Worm (Caenorhabditis elegans): ENCODE data around the gene F17C8.7.

DNA sequence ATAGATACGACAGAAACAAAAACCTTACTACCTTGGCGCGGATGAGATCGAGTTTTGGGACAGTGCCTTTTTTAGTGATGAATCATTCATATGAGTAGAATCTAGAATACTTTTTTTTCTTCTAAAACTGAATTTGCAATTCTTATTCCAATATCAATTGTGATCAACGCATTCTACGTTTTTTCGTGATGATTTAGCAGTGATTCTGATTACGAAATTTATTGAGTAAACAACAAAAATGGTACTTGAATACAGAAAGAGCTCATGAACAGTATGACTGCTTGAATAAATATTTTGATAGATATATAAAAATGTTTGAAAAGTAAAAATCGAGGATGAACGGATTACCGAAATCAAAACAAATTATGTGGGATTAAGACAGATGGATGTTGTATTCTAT is 20.5 kb upstream of the F17C8.7 start, which contains the start of gene him-18:
- TF ChIP-seq cebp-1 (GFP tag; IDR thresholded peaks at IDR 0.05), result no peak
- no peak for TF ChIP-seq cebp-1 (tag; optimal IDR thresholded peaks at IDR 0.05)
- no peak for TF ChIP-seq dpl-1 (GFP tag; optimal IDR thresholded peaks at IDR 0.05)
- TF ChIP-seq ztf-26 (tag; optimal IDR thresholded peaks at IDR 0.05), result no peak
- TF ChIP-seq nfya-2 (GFP tag; IDR thresholded peaks at IDR 0.05), result no peak
- TF ChIP-seq Y53F4B.3 (GFP tag; IDR thresholded peaks at IDR 0.05), result no peak
- no peak for TF ChIP-seq ama-1 (optimal IDR thresholded peaks at IDR 0.05)
- no peak for TF ChIP-seq ama-1 (GFP tag; optimal IDR thresholded peaks at IDR 0.05)
- TF ChIP-seq lin-54 (GFP tag; optimal IDR thresholded peaks at IDR 0.05), result no peak
- no peak for TF ChIP-seq snpc-4 (GFP tag; optimal IDR thresholded peaks at IDR 0.05)
- TF ChIP-seq snpc-4 (tag; optimal IDR thresholded peaks at IDR 0.05), result no peak
- TF ChIP-seq madf-10 (tag; optimal IDR thresholded peaks at IDR 0.05), result no peak
- TF ChIP-seq attf-3 (GFP tag; conservative IDR thresholded peaks at IDR 0.05), result no peak
- TF ChIP-seq unc-62 (GFP tag; optimal IDR thresholded peaks at IDR 0.05), result no peak
- no peak for TF ChIP-seq C06A6.2 (GFP tag; conservative IDR thresholded peaks at IDR 0.05)
- no peak for TF ChIP-seq B0035.1 (tag; optimal IDR thresholded peaks at IDR 0.05)
